Fruit fly (Drosophila melanogaster) S2 (cell line): ENCODE results near the gene Usp12-46.

Experiments used
- CG8478 ChIP-seq: fragments of >200 bp; optimal IDR thresholded peaks from 2 replicates; lab custom pipeline; 2018
- CTCF ChIP-seq, 2 experiments: fragments of >200 bp; optimal IDR thresholded peaks; 2 replicates each; lab custom pipeline; 2018

dm6 chr3R:22756289-22756688 is 5.6 kb downstream of the Usp12-46 start:
- TF ChIP-seq CG8478: no peak
- TF ChIP-seq CTCF (optimal IDR thresholded peaks at IDR 0.05; lab: Kevin White, UChicago): no peak
